Fruit fly (Drosophila melanogaster): ENCODE results near the gene CG42554.

CG42554 gene

DNA sequence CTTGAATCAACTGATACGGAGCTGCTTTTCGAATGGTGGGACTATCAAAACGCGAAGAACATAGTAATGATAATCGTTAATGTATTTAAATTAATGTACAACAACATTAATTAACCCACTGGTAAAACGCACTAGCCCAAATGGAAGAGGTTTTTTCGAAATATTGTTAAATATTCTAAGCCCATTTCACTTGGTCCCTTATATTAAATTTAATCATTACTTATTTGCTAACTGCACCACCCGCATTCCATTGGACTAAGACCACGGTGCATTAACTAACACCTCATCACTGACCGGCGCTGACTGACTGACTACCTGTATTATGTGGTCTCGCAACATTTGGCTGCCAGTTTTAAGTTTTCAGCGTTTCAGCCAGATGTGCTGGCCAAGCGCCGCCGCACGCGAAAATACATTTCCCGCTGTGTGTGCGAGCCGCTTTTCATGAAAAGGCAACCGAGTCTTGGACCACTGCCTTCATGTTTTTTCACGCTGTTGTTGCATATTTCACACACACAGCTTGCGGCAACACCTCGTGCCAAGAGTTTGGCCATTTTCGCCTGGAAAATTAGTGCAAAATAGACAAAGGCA lies 41.7 kb upstream of the CG42554 start:
- TF ChIP-seq woc (GFP tag; optimal IDR thresholded peaks at IDR 0.05) (no peak), usp (GFP tag; optimal IDR thresholded peaks at IDR 0.05) (no peak), ey (GFP tag; optimal IDR thresholded peaks at IDR 0.05) (no peak), Hr78 (GFP tag; optimal IDR thresholded peaks at IDR 0.05) (no peak), Dfd (GFP tag; optimal IDR thresholded peaks at IDR 0.05) (no peak), brk (GFP tag; optimal IDR thresholded peaks at IDR 0.05) (no peak), Hnf4 (GFP tag; optimal IDR thresholded peaks at IDR 0.05) (no peak), Hr83 (GFP tag; optimal IDR thresholded peaks at IDR 0.05; ENCODE audit: poor library complexity, severe bottlenecking) (no peak), h (GFP tag; optimal IDR thresholded peaks at IDR 0.05) (no peak), CrebA (GFP tag; optimal IDR thresholded peaks at IDR 0.05; ENCODE audit: borderline replicate concordance) (no peak), foxo (GFP tag; optimal IDR thresholded peaks at IDR 0.05) (no peak), CG9705 (GFP tag; optimal IDR thresholded peaks at IDR 0.05) (no peak), dmrt93B (GFP tag; optimal IDR thresholded peaks at IDR 0.05) (no peak), Dif (GFP tag; optimal IDR thresholded peaks at IDR 0.05; ENCODE audit: partially characterized antibody) (no peak), sage (GFP tag; optimal IDR thresholded peaks at IDR 0.05) (no peak), psq (GFP tag; optimal IDR thresholded peaks at IDR 0.05) (no peak)

DNA sequence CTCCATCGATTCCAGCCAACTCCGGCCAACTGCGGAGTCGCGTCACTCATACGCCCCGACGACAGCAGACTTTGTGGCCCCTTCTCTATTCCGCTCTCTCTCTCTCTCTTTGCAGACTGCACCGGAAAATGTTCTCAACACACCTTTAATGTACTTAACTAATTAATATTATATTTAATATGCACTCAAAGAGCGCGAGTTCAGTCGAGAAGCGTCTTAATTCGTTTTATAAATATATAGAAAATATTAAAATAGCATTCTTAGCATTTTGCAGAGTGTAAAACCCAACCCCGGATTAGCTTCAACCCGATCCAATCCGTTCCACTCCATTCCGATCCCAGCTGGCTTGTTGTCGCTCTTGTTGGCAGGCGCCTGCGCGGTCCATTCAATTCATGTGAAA lies 41.0 kb upstream of the CG42554 start:
- TF ChIP-seq ey (GFP tag; optimal IDR thresholded peaks at IDR 0.05), result no peak

DNA sequence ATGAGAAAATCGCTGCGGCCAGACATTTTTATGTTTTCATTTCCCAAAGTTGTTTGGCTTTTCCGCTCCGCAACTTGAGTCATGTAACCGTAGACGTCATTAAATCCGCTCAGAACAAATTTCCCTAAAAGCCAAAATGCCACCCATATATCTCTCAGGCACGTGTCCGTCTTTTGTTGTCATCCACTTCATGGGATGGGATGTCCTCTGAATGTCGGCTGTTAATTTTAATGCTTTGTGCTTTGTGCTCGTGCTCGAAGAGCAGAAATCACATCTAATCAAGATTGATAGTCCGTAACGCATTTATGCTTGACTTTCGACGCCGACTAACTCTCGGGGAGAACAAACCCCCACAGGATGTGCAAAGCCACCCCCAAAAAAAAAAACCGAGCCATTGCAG lies 40.5 kb upstream of the CG42554 start:
- TF ChIP-seq usp (GFP tag; optimal IDR thresholded peaks at IDR 0.05), result no peak
- TF ChIP-seq OdsH (GFP tag; optimal IDR thresholded peaks at IDR 0.05), result no peak
- no peak for TF ChIP-seq Myc (optimal IDR thresholded peaks at IDR 0.05)
- no peak for TF ChIP-seq Hnf4 (GFP tag; optimal IDR thresholded peaks at IDR 0.05)
- TF ChIP-seq foxo (GFP tag; optimal IDR thresholded peaks at IDR 0.05), result no peak
- TF ChIP-seq lola (GFP tag; optimal IDR thresholded peaks at IDR 0.05), result no peak
- no peak for TF ChIP-seq Hr78 (GFP tag; optimal IDR thresholded peaks at IDR 0.05)
- TF ChIP-seq ey (GFP tag; optimal IDR thresholded peaks at IDR 0.05), result no peak
- TF ChIP-seq CG32264 (GFP tag; optimal IDR thresholded peaks at IDR 0.05), result no peak
- no peak for TF ChIP-seq Hr83 (GFP tag; optimal IDR thresholded peaks at IDR 0.05; ENCODE audit: poor library complexity, severe bottlenecking)

DNA sequence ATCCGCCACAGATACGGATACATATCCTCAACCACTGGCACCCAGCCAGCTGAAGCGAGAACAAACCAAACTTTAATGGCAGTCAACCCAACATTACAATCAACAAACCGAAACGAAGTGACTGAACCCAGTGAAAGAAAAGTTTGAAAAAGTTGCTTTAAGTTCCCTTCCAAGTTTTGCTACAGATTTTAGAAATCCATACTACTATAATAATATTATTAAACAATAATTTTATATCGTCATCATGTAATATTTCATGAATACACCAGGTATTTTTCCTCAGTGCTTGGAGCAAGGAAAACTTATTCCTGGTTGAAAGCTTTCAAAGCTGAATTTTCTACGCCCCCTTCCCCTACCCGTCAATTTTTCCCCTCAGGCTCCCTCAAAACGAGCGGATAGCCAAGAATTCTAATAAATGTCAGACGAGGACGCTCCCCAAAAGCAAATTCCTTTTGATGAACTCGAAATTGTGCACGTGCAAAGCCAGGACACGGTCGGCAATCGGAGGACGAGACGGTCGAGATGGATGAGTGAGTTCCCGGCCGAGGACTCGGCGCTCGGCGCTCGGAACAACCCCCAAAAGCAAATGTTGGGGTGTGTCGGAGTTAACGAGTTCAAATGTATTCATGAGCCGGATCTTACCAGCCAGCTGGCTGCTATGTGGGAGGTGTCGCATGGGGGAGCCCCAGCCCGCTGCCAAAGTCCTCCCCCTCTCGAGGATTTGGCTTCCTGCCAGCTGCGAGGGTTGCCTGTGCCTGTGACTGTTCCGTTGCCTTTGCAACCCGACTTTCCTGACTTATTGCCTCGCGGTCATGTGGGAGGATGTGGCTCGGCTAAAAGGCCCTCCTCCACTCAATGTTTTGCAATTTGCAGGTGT lies 38.3 kb upstream of the CG42554 start:
- TF ChIP-seq ey (GFP tag; optimal IDR thresholded peaks at IDR 0.05) (no peak), sage (GFP tag; optimal IDR thresholded peaks at IDR 0.05) (peak; percentile 1), psq (GFP tag; optimal IDR thresholded peaks at IDR 0.05) (no peak), Dfd (GFP tag; optimal IDR thresholded peaks at IDR 0.05) (no peak), rgr (GFP tag; optimal IDR thresholded peaks at IDR 0.05) (no peak), Hr78 (GFP tag; optimal IDR thresholded peaks at IDR 0.05) (no peak), foxo (GFP tag; optimal IDR thresholded peaks at IDR 0.05) (peak in 1 of 2 experiments; percentile 20), Myc (optimal IDR thresholded peaks at IDR 0.05) (no peak), fru (GFP tag; optimal IDR thresholded peaks at IDR 0.05) (peak; percentile 31), lola (GFP tag; optimal IDR thresholded peaks at IDR 0.05) (no peak), usp (GFP tag; optimal IDR thresholded peaks at IDR 0.05) (no peak), sv (GFP tag; optimal IDR thresholded peaks at IDR 0.05) (no peak), Sp1 (GFP tag; optimal IDR thresholded peaks at IDR 0.05) (no peak), h (GFP tag; optimal IDR thresholded peaks at IDR 0.05) (peak; percentile 26), Hnf4 (GFP tag; optimal IDR thresholded peaks at IDR 0.05) (no peak), HLH106 (tag; optimal IDR thresholded peaks at IDR 0.05) (peak; percentile 24)

DNA sequence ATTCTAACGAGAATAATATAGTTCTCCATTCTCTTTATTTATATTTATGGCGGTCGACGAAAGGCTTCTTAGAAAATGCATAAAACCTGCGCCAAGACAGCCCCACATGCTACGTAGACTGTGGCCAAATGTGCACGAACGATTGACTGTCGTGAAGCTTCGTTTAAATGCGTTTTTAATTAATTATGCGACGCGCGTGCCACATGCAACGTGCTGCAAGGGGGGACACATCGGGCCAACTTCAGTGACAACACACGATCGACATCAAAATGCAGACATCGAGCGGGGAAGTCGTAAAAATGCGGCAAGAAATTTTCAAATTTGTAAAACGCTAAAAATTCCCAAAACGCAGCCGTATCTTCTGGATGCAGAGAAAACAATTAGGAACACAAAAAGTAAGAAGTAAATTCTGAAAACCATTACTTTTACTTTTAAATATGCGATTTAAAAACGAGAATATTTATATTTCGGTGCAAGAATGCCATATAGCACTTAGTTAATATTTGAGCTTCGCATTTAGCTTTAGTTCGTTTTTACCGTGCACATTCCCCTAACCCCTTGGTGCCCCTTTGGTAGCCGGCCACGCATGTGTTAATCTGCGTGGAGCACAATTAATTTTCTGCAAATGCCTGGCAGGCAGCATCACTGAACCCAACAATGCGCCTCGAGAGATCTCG lies 35.5 kb upstream of the CG42554 start:
- TF ChIP-seq sv (GFP tag; optimal IDR thresholded peaks at IDR 0.05) (no peak), Jra (GFP tag; optimal IDR thresholded peaks at IDR 0.05) (no peak), Myc (optimal IDR thresholded peaks at IDR 0.05) (no peak), Vsx2 (GFP tag; optimal IDR thresholded peaks at IDR 0.05; ENCODE audit: partially characterized antibody) (peak; percentile 11), woc (GFP tag; optimal IDR thresholded peaks at IDR 0.05) (peak; percentile 65), brk (GFP tag; optimal IDR thresholded peaks at IDR 0.05) (no peak), Dif (GFP tag; optimal IDR thresholded peaks at IDR 0.05; ENCODE audit: partially characterized antibody) (no peak), rgr (GFP tag; optimal IDR thresholded peaks at IDR 0.05) (peak; percentile 62), Hr78 (GFP tag; optimal IDR thresholded peaks at IDR 0.05) (no peak), h (GFP tag; optimal IDR thresholded peaks at IDR 0.05) (peak; percentile 78), Abd-B (GFP tag; optimal IDR thresholded peaks at IDR 0.05) (no peak), Mio (GFP tag; optimal IDR thresholded peaks at IDR 0.05) (no peak), HLH106 (tag; optimal IDR thresholded peaks at IDR 0.05) (peak; percentile 71), sage (GFP tag; optimal IDR thresholded peaks at IDR 0.05) (peak; percentile 23), OdsH (GFP tag; optimal IDR thresholded peaks at IDR 0.05) (peak; percentile 66), ey (GFP tag; optimal IDR thresholded peaks at IDR 0.05) (peak; percentile 77), fru (GFP tag; optimal IDR thresholded peaks at IDR 0.05) (peak; percentile 76), Hnf4 (GFP tag; optimal IDR thresholded peaks at IDR 0.05) (peak; percentile 70), Rel (GFP tag; optimal IDR thresholded peaks at IDR 0.05) (no peak), Rel (tag; optimal IDR thresholded peaks at IDR 0.05) (peak; percentile 1), N (GFP tag; optimal IDR thresholded peaks at IDR 0.05) (no peak), br (GFP tag; optimal IDR thresholded peaks at IDR 0.05) (peak; percentile 64), foxo (GFP tag; optimal IDR thresholded peaks at IDR 0.05) (peak in 1 of 2 experiments; percentile 68), lola (GFP tag; optimal IDR thresholded peaks at IDR 0.05) (no peak), dmrt93B (GFP tag; optimal IDR thresholded peaks at IDR 0.05) (peak; percentile 53), Sp1 (GFP tag; optimal IDR thresholded peaks at IDR 0.05) (peak; percentile 62), psq (GFP tag; optimal IDR thresholded peaks at IDR 0.05) (peak; percentile 52)

Measured in whole organism, wandering third instar larva.